Worm (Caenorhabditis elegans) whole organism, L4 larva: ENCODE measurements around the gene F56F10.2.

Source experiments
- F44E2.7 ChIP-seq: fragments of 200-800 bp; sonication (Bioruptor generic); IDR thresholded peaks from 2 replicates; pipeline ENCODE4 v2.1.2; 2022; ENCODE audit warnings: missing genetic modification characterization, missing compliant biosample characterization
- F49E8.2 ChIP-seq: sonication (generic microtip); optimal IDR thresholded peaks from 2 replicates; lab custom pipeline; 2016; ENCODE audit warnings: missing compliant biosample characterization, mild to moderate bottlenecking, missing genetic modification characterization, borderline replicate concordance
- aly-2 ChIP-seq: sonication (generic microtip); optimal IDR thresholded peaks from 2 replicates; lab custom pipeline; 2018; ENCODE audit warnings: missing biosample characterization, missing genetic modification characterization
- ceh-20 ChIP-seq: fragments of 200-800 bp; sonication (Bioruptor generic); IDR thresholded peaks from 2 replicates; pipeline ENCODE4 v1.3.6; 2022; ENCODE audit warnings: missing genetic modification reagents, missing genetic modification characterization, missing compliant biosample characterization
- ceh-82 ChIP-seq: sonication (generic microtip); optimal IDR thresholded peaks from 2 replicates; lab custom pipeline; 2017; ENCODE audit warnings: missing biosample characterization, missing genetic modification characterization
- dmd-8 ChIP-seq: fragments of 200-800 bp; sonication (Bioruptor generic); IDR thresholded peaks from 2 replicates; pipeline ENCODE4 v1.3.6; 2022; ENCODE audit warnings: missing genetic modification characterization, missing compliant biosample characterization
- fkh-10 ChIP-seq: fragments of 150-350 bp; optimal IDR thresholded peaks from 2 replicates; lab custom pipeline; 2014; ENCODE audit warnings: missing biosample characterization, missing genetic modification reagents, missing genetic modification characterization
- fos-1 ChIP-seq: fragments of 150-350 bp; optimal IDR thresholded peaks from 2 replicates; lab custom pipeline; 2014; ENCODE audit warnings: missing biosample characterization, missing genetic modification characterization
- lin-39 ChIP-seq: fragments of 150-350 bp; optimal IDR thresholded peaks from 2 replicates; lab custom pipeline; 2014; ENCODE audit warnings: missing biosample characterization, missing genetic modification reagents, missing genetic modification characterization
- madf-5 ChIP-seq, 2 experiments: fragments of 200-800 bp; sonication (Bioruptor generic); IDR thresholded peaks; 2 replicates each; pipeline ENCODE4 v1.3.6; 2022; ENCODE audit warnings: missing compliant biosample characterization in 2 of 2, missing genetic modification characterization in 2 of 2
- mdl-1 ChIP-seq, 2 experiments: fragments of 150-350 bp in 1 of 2; sonication (generic microtip) in 1 of 2; optimal IDR thresholded peaks; 2 replicates each; lab custom pipeline; 2014 to 2017; ENCODE audit warnings: missing biosample characterization in 2 of 2, missing genetic modification characterization in 2 of 2
- nhr-10 ChIP-seq: fragments of 150-350 bp; optimal IDR thresholded peaks from 2 replicates; lab custom pipeline; 2014; ENCODE audit warnings: missing biosample characterization, missing genetic modification characterization
- tra-1 ChIP-seq: fragments of 200-800 bp; sonication (Bioruptor generic); IDR thresholded peaks from 2 replicates; pipeline ENCODE4 v1.3.6; 2022; ENCODE audit warnings: missing genetic modification reagents, missing genetic modification characterization, missing compliant biosample characterization
- unc-39 ChIP-seq: sonication (generic microtip); optimal IDR thresholded peaks from 2 replicates; lab custom pipeline; 2017; ENCODE audit warnings: missing biosample characterization, missing genetic modification characterization

DNA sequence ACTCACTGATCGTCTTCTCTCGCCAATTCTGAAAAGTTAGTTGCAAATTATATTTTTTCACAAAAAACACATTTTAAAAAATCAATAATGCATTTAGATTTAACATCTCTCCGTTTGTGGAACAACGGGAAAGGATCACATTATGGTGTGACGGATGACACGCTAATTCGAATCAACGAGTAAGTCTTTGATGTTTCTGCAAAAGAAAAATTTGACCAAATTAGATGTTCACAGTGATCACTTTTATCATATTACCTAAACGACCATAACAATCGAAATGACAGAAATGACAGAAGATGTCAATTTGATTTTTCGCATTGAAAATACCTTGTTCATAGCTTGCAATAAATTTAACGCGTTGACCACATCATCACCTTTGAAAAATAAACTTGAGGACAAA, 2.0 kb downstream of the F56F10.2 start:
- TF ChIP-seq unc-39 (tag; lab: Kevin White, UChicago), result no peak
- no peak for TF ChIP-seq fos-1 (tag; lab: Kevin White, UChicago)
- no peak for TF ChIP-seq dmd-8 (GFP tag; lab: Robert Waterston, UW)
- no peak for TF ChIP-seq nhr-10
- TF ChIP-seq ceh-20, result no peak
- TF ChIP-seq aly-2 (tag; lab: Kevin White, UChicago), result no peak
- no peak for TF ChIP-seq lin-39 (tag; lab: Kevin White, UChicago)
- TF ChIP-seq tra-1 (GFP tag; lab: Robert Waterston, UW), result no peak
- TF ChIP-seq mdl-1 (tag; optimal IDR thresholded peaks at IDR 0.05; lab: Kevin White, UChicago), result no peak
- no peak for TF ChIP-seq F44E2.7 (GFP tag; lab: Robert Waterston, UW)
- TF ChIP-seq fkh-10 (GFP tag; lab: Kevin White, UChicago), result no peak
- TF ChIP-seq F49E8.2 (tag; lab: Kevin White, UChicago), result no peak
- no peak for TF ChIP-seq ceh-82 (tag; lab: Kevin White, UChicago)
- no peak for TF ChIP-seq madf-5 (GFP tag; IDR thresholded peaks at IDR 0.05; lab: Robert Waterston, UW)
